Worm (Caenorhabditis elegans) whole organism, L1 larva: ENCODE results near the gene cft-1.

Experiments
- F16B12.6 ChIP-seq: fragments of 150-350 bp; optimal IDR thresholded peaks from 2 replicates; lab custom pipeline; 2014; ENCODE audit warnings: missing biosample characterization, missing genetic modification characterization
- Y116A8C.19 ChIP-seq: sonication (generic microtip); optimal IDR thresholded peaks from 2 replicates; lab custom pipeline; 2016; ENCODE audit warnings: missing compliant biosample characterization, missing genetic modification characterization, borderline replicate concordance
- alr-1 ChIP-seq: fragments of 200-800 bp; sonication (Bioruptor generic); optimal IDR thresholded peaks from 2 replicates; lab custom pipeline; 2018; ENCODE audit warnings: borderline replicate concordance, mild to moderate bottlenecking, missing genetic modification characterization, missing compliant biosample characterization
- aly-2 ChIP-seq: fragments of 150-350 bp; optimal IDR thresholded peaks from 2 replicates; lab custom pipeline; 2014; ENCODE audit warnings: missing biosample characterization, missing genetic modification characterization
- ceh-82 ChIP-seq, 3 experiments: fragments of 150-350 bp in 1 of 3; sonication (generic microtip) in 2 of 3; optimal IDR thresholded peaks; 2 replicates each; lab custom pipeline; 2014 to 2017; ENCODE audit warnings: missing biosample characterization in 3 of 3, missing genetic modification characterization in 3 of 3
- ceh-88 ChIP-seq: fragments of 200-800 bp; sonication (Bioruptor generic); IDR thresholded peaks from 2 replicates; pipeline ENCODE4 v1.3.6; 2022; ENCODE audit warnings: missing genetic modification characterization, missing compliant biosample characterization
- ceh-90 ChIP-seq: sonication (generic microtip); optimal IDR thresholded peaks from 2 replicates; lab custom pipeline; 2016; ENCODE audit warnings: missing genetic modification characterization, missing compliant biosample characterization
- dpl-1 ChIP-seq, 3 experiments: fragments of 150-350 bp in 2 of 3; sonication (generic microtip) in 1 of 3; optimal IDR thresholded peaks; 2 replicates each; lab custom pipeline; 2014 to 2017; ENCODE audit warnings: missing biosample characterization in 3 of 3, missing genetic modification characterization in 3 of 3, missing genetic modification reagents in 3 of 3
- dsc-1 ChIP-seq: sonication (generic microtip); optimal IDR thresholded peaks from 2 replicates; lab custom pipeline; 2016; ENCODE audit warnings: mild to moderate bottlenecking, missing genetic modification characterization, missing compliant biosample characterization
- egl-13 ChIP-seq: sonication (generic microtip); optimal IDR thresholded peaks from 2 replicates; lab custom pipeline; 2016; ENCODE audit warnings: missing genotype, missing genetic modification reagents, missing genetic modification characterization, missing compliant biosample characterization
- elt-2 ChIP-seq: sonication (generic microtip); optimal IDR thresholded peaks from 2 replicates; lab custom pipeline; 2016; ENCODE audit warnings: missing genetic modification characterization, mild to moderate bottlenecking, inconsistent platforms, missing compliant biosample characterization, missing genetic modification reagents
- fkh-10 ChIP-seq: sonication (generic microtip); optimal IDR thresholded peaks from 2 replicates; lab custom pipeline; 2017; ENCODE audit warnings: missing biosample characterization, missing genetic modification reagents, missing genetic modification characterization
- fkh-8 ChIP-seq: sonication (generic microtip); optimal IDR thresholded peaks from 2 replicates; lab custom pipeline; 2016; ENCODE audit warnings: mild to moderate bottlenecking, missing genetic modification characterization, missing compliant biosample characterization
- grh-1 ChIP-seq: fragments of 200-800 bp; sonication (Bioruptor generic); IDR thresholded peaks from 2 replicates; pipeline ENCODE4 v1.3.6; 2022; ENCODE audit warnings: missing genetic modification reagents, missing genetic modification characterization, missing compliant biosample characterization
- hlh-4 ChIP-seq: sonication (generic microtip); optimal IDR thresholded peaks from 2 replicates; lab custom pipeline; 2016; ENCODE audit warnings: mild to moderate bottlenecking, missing genetic modification characterization, missing compliant biosample characterization
- isw-1 ChIP-seq: fragments of 200-800 bp; sonication (Bioruptor generic); IDR thresholded peaks from 2 replicates; pipeline ENCODE4 v1.3.6; 2022; ENCODE audit warnings: missing genetic modification characterization, missing compliant biosample characterization
- lin-13 ChIP-seq: fragments of 150-350 bp; optimal IDR thresholded peaks from 2 replicates; lab custom pipeline; 2014; ENCODE audit warnings: missing biosample characterization, missing genetic modification reagents, missing genetic modification characterization
- lin-14 ChIP-seq: fragments of 200-800 bp; sonication (Bioruptor generic); optimal IDR thresholded peaks from 2 replicates; lab custom pipeline; 2018; ENCODE audit warnings: mild to moderate bottlenecking, missing genetic modification characterization, moderate library complexity, missing compliant biosample characterization
- lin-15B ChIP-seq: fragments of 150-350 bp; sonication (generic microtip); optimal IDR thresholded peaks from 3 replicates; lab custom pipeline; 2014; ENCODE audit warnings: missing biosample characterization, missing genetic modification characterization
- lin-35 ChIP-seq, 2 experiments: fragments of 150-350 bp; optimal IDR thresholded peaks; 2 replicates each; lab custom pipeline; 2014; ENCODE audit warnings: missing biosample characterization in 2 of 2, missing genetic modification characterization in 2 of 2, missing genetic modification reagents in 2 of 2
- lsy-2 ChIP-seq, 2 experiments: fragments of 150-350 bp; optimal IDR thresholded peaks; 2 replicates each; lab custom pipeline; 2014; ENCODE audit warnings: missing biosample characterization in 2 of 2, missing genetic modification characterization in 2 of 2
- nhr-11 ChIP-seq: fragments of 150-350 bp; optimal IDR thresholded peaks from 2 replicates; lab custom pipeline; 2014; ENCODE audit warnings: missing biosample characterization, missing genetic modification characterization
- nhr-12 ChIP-seq: sonication (generic microtip); optimal IDR thresholded peaks from 2 replicates; lab custom pipeline; 2017; ENCODE audit warnings: missing biosample characterization, missing genetic modification characterization
- nhr-20 ChIP-seq: sonication (generic microtip); optimal IDR thresholded peaks from 2 replicates; lab custom pipeline; 2016; ENCODE audit warnings: mild to moderate bottlenecking, missing genetic modification characterization, missing compliant biosample characterization
- nhr-28 ChIP-seq: fragments of 150-350 bp; optimal IDR thresholded peaks from 2 replicates; lab custom pipeline; 2014; ENCODE audit warnings: missing biosample characterization, missing genetic modification characterization
- nhr-77 ChIP-seq: fragments of 150-350 bp; optimal IDR thresholded peaks from 2 replicates; lab custom pipeline; 2014; ENCODE audit warnings: missing biosample characterization, missing genetic modification characterization
- nhr-85 ChIP-seq: sonication (generic microtip); peaks from one replicate; lab custom pipeline; 2016; ENCODE audit warnings: missing genetic modification characterization, inconsistent platforms, missing compliant biosample characterization
- pag-3 ChIP-seq: sonication (generic microtip); optimal IDR thresholded peaks from 2 replicates; lab custom pipeline; 2017; ENCODE audit warnings: missing genetic modification characterization, mild to moderate bottlenecking, missing compliant biosample characterization, antibody characterized with exemption, borderline replicate concordance; ENCODE audit not compliant: insufficient read depth
- pqm-1 ChIP-seq: sonication (generic microtip); optimal IDR thresholded peaks from 3 replicates; lab custom pipeline; 2017; ENCODE audit warnings: missing biosample characterization, missing genetic modification characterization
- rnt-1 ChIP-seq: sonication (generic microtip); optimal IDR thresholded peaks from 2 replicates; lab custom pipeline; 2016; ENCODE audit warnings: mild to moderate bottlenecking, missing genetic modification characterization, moderate library complexity, missing compliant biosample characterization
- skn-1 ChIP-seq: fragments of 150-350 bp; optimal IDR thresholded peaks from 2 replicates; lab custom pipeline; 2014; ENCODE audit warnings: missing biosample characterization, missing genetic modification characterization
- sox-4 ChIP-seq: sonication (generic microtip); optimal IDR thresholded peaks from 2 replicates; lab custom pipeline; 2016; ENCODE audit warnings: missing genetic modification characterization, missing compliant biosample characterization
- sptf-1 ChIP-seq: fragments of 150-350 bp; optimal IDR thresholded peaks from 2 replicates; lab custom pipeline; 2014; ENCODE audit warnings: missing biosample characterization, missing genetic modification characterization
- tlp-1 ChIP-seq: fragments of 150-350 bp; optimal IDR thresholded peaks from 2 replicates; lab custom pipeline; 2014; ENCODE audit warnings: missing biosample characterization, missing genetic modification characterization
- xbp-1 ChIP-seq: sonication (generic microtip); optimal IDR thresholded peaks from 2 replicates; lab custom pipeline; 2016; ENCODE audit warnings: missing genetic modification characterization, missing compliant biosample characterization
- zip-4 ChIP-seq: fragments of 200-800 bp; sonication (Bioruptor generic); optimal IDR thresholded peaks from 2 replicates; lab custom pipeline; 2018; ENCODE audit warnings: mild to moderate bottlenecking, missing genetic modification characterization, moderate library complexity, missing compliant biosample characterization
- ztf-4 ChIP-seq: fragments of 150-350 bp; optimal IDR thresholded peaks from 2 replicates; lab custom pipeline; 2014; ENCODE audit warnings: missing biosample characterization, missing genetic modification characterization

The cft-1 gene

ce11 chrV:5504807-5505442, 33.7 kb upstream of the cft-1 start, which contains the start of the genes dnj-19 and nhr-47 (continued):
- TF ChIP-seq zip-4 (GFP tag; lab: Kevin White, UChicago) (peak; percentile 83), dsc-1 (tag; lab: Kevin White, UChicago) (peak; percentile 96), lsy-2 (tag; optimal IDR thresholded peaks at IDR 0.05; lab: Kevin White, UChicago) (peak; percentile 90 to 92), nhr-28 (tag; lab: Kevin White, UChicago) (no peak), pqm-1 (no peak), egl-13 (tag; lab: Kevin White, UChicago) (peak; percentile 92), lin-13 (peak; percentile 87), sptf-1 (no peak), lin-15B (peak; percentile 77), ceh-90 (tag; lab: Kevin White, UChicago) (no peak), nhr-12 (tag; lab: Kevin White, UChicago) (peak; percentile 36), sox-4 (peak; percentile 91), fkh-8 (tag; lab: Kevin White, UChicago) (peak; percentile 96), nhr-20 (peak; percentile 96), nhr-77 (tag; lab: Kevin White, UChicago) (peak; percentile 82)

- no peak for TF ChIP-seq ceh-82 (tag; optimal IDR thresholded peaks at IDR 0.05; lab: Kevin White, UChicago)
- no peak for TF ChIP-seq nhr-11
- TF ChIP-seq ceh-88 (GFP tag; lab: Robert Waterston, UW) = no peak
- TF ChIP-seq tlp-1 (tag; lab: Kevin White, UChicago) = no peak
- TF ChIP-seq fkh-10 (GFP tag; lab: Kevin White, UChicago) = no peak
- no peak for TF ChIP-seq pag-3 (tag; lab: Kevin White, UChicago)
Measured at ce11 chrV:5509134-5509533, 29.5 kb upstream of the cft-1 start.

ce11 chrV:5509966-5510365, 28.6 kb upstream of the cft-1 start:
- TF ChIP-seq xbp-1 (tag; lab: Kevin White, UChicago) (no peak), dpl-1 (GFP tag; optimal IDR thresholded peaks at IDR 0.05; lab: Kevin White, UChicago) (no peak), isw-1 (GFP tag; lab: Robert Waterston, UW) (no peak), nhr-85 (tag; lab: Kevin White, UChicago) (no peak), nhr-20 (no peak), skn-1 (no peak), tlp-1 (tag; lab: Kevin White, UChicago) (no peak), lin-14 (GFP tag; lab: Kevin White, UChicago) (no peak), ztf-4 (no peak), hlh-4 (tag; lab: Kevin White, UChicago) (no peak), rnt-1 (tag; lab: Kevin White, UChicago) (no peak), aly-2 (no peak), pag-3 (tag; lab: Kevin White, UChicago) (no peak), alr-1 (tag; lab: Kevin White, UChicago) (no peak)

ce11 chrV:5511720-5512119, 26.9 kb upstream of the cft-1 start:
- no peak for TF ChIP-seq F16B12.6
- TF ChIP-seq nhr-77 (tag; lab: Kevin White, UChicago) = no peak
- peak; percentile 67 for TF ChIP-seq elt-2 (tag; lab: Kevin White, UChicago)
- peak in 1 of 2 experiments; percentile 27 for TF ChIP-seq lin-35 (GFP tag; optimal IDR thresholded peaks at IDR 0.05; lab: Kevin White, UChicago)

ce11 chrV:5512559-5512958, 26.0 kb upstream of the cft-1 start:
- TF ChIP-seq lin-35 (GFP tag; optimal IDR thresholded peaks at IDR 0.05; lab: Kevin White, UChicago) = peak in 1 of 2 experiments; percentile 0
- TF ChIP-seq Y116A8C.19 (tag; lab: Kevin White, UChicago) = no peak
- TF ChIP-seq grh-1 = no peak
- peak; percentile 75 for TF ChIP-seq pqm-1
- TF ChIP-seq elt-2 (tag; lab: Kevin White, UChicago) = peak; percentile 80
